Worm (Caenorhabditis elegans): ENCODE measurements around the gene K09B3.1.

Gene K09B3.1

ce11 chrIV:3840480-3840879, 45.9 kb downstream of the K09B3.1 start:
- no peak for TF ChIP-seq egl-27 (tag; optimal IDR thresholded peaks at IDR 0.05)
- TF ChIP-seq nhr-84 (tag; optimal IDR thresholded peaks at IDR 0.05): no peak
- no peak for TF ChIP-seq blmp-1 (tag; optimal IDR thresholded peaks at IDR 0.05)
- TF ChIP-seq snpc-4 (tag; optimal IDR thresholded peaks at IDR 0.05): no peak
- no peak for TF ChIP-seq nhr-90 (tag; optimal IDR thresholded peaks at IDR 0.05; ENCODE audit: poor library complexity)
- no peak for TF ChIP-seq mdl-1 (tag; optimal IDR thresholded peaks at IDR 0.05)
- no peak for TF ChIP-seq pqm-1 (tag; optimal IDR thresholded peaks at IDR 0.05)
- TF ChIP-seq lin-39 (tag; optimal IDR thresholded peaks at IDR 0.05): no peak
- no peak for TF ChIP-seq fkh-4 (tag; optimal IDR thresholded peaks at IDR 0.05; ENCODE audit: borderline replicate concordance)
- TF ChIP-seq nhr-237 (tag; optimal IDR thresholded peaks at IDR 0.05): no peak
- TF ChIP-seq ama-1 (optimal IDR thresholded peaks at IDR 0.05): no peak
- no peak for TF ChIP-seq vab-15 (tag; optimal IDR thresholded peaks at IDR 0.05)
- no peak for TF ChIP-seq aly-2 (tag; optimal IDR thresholded peaks at IDR 0.05)
- no peak for TF ChIP-seq swsn-7 (tag; optimal IDR thresholded peaks at IDR 0.05)

DNA sequence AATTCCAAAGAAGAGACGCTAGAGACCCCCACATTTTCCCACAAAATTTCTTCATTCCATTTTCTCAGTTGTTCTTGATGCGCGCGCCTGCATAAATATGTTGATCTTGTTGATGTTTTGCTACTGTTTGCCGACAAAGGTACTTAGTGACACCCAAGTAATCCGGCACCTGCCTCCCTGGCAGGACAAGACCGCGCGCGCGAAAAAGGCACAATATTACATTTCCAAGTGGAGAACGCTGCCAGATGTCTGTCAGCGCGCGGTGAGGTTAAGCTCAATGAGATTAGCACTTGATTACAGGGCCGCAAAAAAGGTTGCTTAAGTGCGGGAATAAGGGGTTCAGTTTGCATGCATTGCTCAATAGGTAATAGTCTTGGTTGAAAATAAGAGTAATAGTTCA, 47.1 kb downstream of the K09B3.1 start:
- TF ChIP-seq isw-1 (GFP tag; IDR thresholded peaks at IDR 0.05) (no peak), nhr-20 (tag; optimal IDR thresholded peaks at IDR 0.05) (no peak), pqm-1 (tag; optimal IDR thresholded peaks at IDR 0.05) (no peak), nhr-90 (tag; optimal IDR thresholded peaks at IDR 0.05; ENCODE audit: poor library complexity) (no peak), nhr-11 (tag; optimal IDR thresholded peaks at IDR 0.05) (no peak), xbp-1 (tag; optimal IDR thresholded peaks at IDR 0.05) (no peak), zag-1 (tag; optimal IDR thresholded peaks at IDR 0.05) (no peak), dsc-1 (tag; optimal IDR thresholded peaks at IDR 0.05) (no peak), grh-1 (GFP tag; IDR thresholded peaks at IDR 0.05) (no peak), C04F5.9 (tag; optimal IDR thresholded peaks at IDR 0.05) (no peak), hlh-17 (GFP tag; optimal IDR thresholded peaks at IDR 0.05; ENCODE audit: borderline replicate concordance) (no peak), C34B4.2 (tag; optimal IDR thresholded peaks at IDR 0.05) (no peak), efl-3 (GFP tag; optimal IDR thresholded peaks at IDR 0.05) (no peak), pax-3 (tag; optimal IDR thresholded peaks at IDR 0.05) (no peak), mab-9 (GFP tag; IDR thresholded peaks at IDR 0.05) (no peak), snpc-4 (tag; optimal IDR thresholded peaks at IDR 0.05) (no peak), mep-1 (tag; optimal IDR thresholded peaks at IDR 0.05) (no peak)

DNA sequence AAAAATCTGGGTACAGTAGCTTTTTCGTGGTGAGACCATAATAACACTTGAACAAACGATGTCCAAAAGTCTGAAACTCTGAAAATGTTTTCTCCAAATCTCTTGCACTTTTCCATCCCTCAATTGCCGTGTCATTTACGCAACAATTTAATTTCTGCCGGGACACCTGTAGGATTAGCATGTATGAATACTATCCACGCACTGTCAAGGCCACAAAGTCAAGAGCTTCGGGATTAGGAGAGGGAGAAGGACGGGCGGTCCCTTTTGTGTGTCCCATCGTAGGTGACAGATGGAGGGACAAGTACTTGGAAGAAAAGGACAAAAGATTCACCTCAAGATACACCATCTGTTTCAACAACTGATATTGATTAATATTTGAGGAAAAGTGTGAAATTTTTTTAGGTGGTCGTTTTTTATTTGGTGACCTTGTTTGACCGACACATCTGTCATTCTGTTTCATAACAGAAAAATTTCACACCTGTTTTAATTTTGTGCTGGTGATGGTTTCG, 48.5 kb downstream of the K09B3.1 start:
- TF ChIP-seq efl-1 (optimal IDR thresholded peaks at IDR 0.05): no peak
- TF ChIP-seq efl-1 (GFP tag; optimal IDR thresholded peaks at IDR 0.05 in 1 of 2): peak in 1 of 2 experiments; percentile 8
- no peak for TF ChIP-seq pax-3 (tag; optimal IDR thresholded peaks at IDR 0.05)

DNA sequence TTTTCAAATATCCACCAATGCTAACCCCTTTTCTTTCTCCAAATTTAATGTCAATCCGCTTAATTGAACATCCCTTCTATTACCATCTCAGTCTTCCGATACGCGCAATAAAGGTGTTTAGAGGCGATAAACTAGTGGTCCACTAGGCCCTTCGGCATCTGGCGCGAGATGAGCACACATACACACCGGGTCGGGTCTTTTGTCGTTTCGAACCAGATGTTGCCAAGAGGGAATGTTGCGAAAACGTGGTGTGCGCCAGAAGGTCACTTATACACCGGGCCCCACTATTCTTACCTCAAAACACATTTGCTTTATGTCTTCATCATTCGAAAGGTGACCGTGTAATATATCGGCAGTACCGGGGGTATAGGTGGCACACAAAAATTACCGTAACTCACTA, 49.5 kb downstream of the K09B3.1 start:
- TF ChIP-seq fkh-4 (tag; optimal IDR thresholded peaks at IDR 0.05; ENCODE audit: borderline replicate concordance): peak; percentile 47
- no peak for TF ChIP-seq C04F5.9 (tag; optimal IDR thresholded peaks at IDR 0.05)
- TF ChIP-seq lin-14 (GFP tag; optimal IDR thresholded peaks at IDR 0.05): no peak
- TF ChIP-seq zag-1 (tag; optimal IDR thresholded peaks at IDR 0.05): no peak
- no peak for TF ChIP-seq efl-1 (optimal IDR thresholded peaks at IDR 0.05)
- peak in 1 of 2 experiments; percentile 87 for TF ChIP-seq efl-1 (GFP tag; optimal IDR thresholded peaks at IDR 0.05 in 1 of 2)
- TF ChIP-seq dsc-1 (tag; optimal IDR thresholded peaks at IDR 0.05): peak; percentile 87
- TF ChIP-seq efl-3 (GFP tag; optimal IDR thresholded peaks at IDR 0.05): no peak
- TF ChIP-seq nhr-90 (tag; optimal IDR thresholded peaks at IDR 0.05; ENCODE audit: poor library complexity): no peak

- TF ChIP-seq efl-1 (optimal IDR thresholded peaks at IDR 0.05): no peak
- TF ChIP-seq efl-1 (GFP tag; optimal IDR thresholded peaks at IDR 0.05 in 1 of 2): no peak
- no peak for TF ChIP-seq rnt-1 (tag; optimal IDR thresholded peaks at IDR 0.05)
- no peak for TF ChIP-seq hlh-17 (GFP tag; optimal IDR thresholded peaks at IDR 0.05; ENCODE audit: borderline replicate concordance)
- TF ChIP-seq unc-98 (GFP tag; IDR thresholded peaks at IDR 0.05): no peak
Measured at ce11 chrIV:3844584-3844983, 50.0 kb downstream of the K09B3.1 start.

Data from whole organism, L1 larva.